Fruit fly (Drosophila melanogaster): ENCODE results near the gene CG13280.

The CG13280 gene

DNA sequence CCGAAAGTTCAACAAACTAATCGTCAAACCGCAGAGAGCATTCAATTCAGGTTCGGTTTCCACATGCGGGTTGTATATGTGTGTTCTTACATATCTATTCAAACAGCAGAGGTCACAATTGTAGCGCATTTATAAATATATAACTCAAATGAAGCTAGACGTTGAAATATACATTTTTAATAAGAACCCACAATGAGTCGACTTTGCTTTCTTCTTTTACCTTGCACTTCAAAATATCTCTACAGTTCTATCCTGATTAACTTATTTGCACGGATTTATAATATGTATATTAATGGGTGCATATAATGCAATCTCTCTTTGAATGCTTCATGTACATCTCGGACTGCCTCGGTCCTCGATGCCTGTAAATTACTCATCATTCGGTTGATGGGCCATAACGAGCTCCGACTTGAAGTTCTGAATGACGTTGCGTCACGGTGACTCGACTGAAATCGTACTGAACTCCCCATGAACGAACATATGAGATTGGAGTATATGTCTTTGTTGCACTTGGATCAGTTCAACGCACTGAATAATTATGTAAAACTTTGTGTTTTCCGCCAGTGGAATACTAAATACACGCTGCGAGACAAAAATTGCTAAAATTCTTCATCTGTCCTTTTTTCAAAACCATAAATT lies 2.4 kb downstream of the CG13280 start (continued):
- TF ChIP-seq Nf-YB (GFP tag; optimal IDR thresholded peaks at IDR 0.05) (peak; percentile 30), az2 (GFP tag; optimal IDR thresholded peaks at IDR 0.05) (peak; percentile 40), usp (GFP tag; optimal IDR thresholded peaks at IDR 0.05) (no peak), CG5180 (GFP tag; optimal IDR thresholded peaks at IDR 0.05) (peak; percentile 19), emc (GFP tag; optimal IDR thresholded peaks at IDR 0.05) (no peak), crol (GFP tag; IDR thresholded peaks at IDR 0.05) (no peak), pan (optimal IDR thresholded peaks at IDR 0.05) (no peak), pan (GFP tag; optimal IDR thresholded peaks at IDR 0.05 in 1 of 2, IDR thresholded peaks at IDR 0.05 in 1 of 2) (no peak), Neu2 (GFP tag; optimal IDR thresholded peaks at IDR 0.05; ENCODE audit: borderline replicate concordance) (no peak), mirr (GFP tag; optimal IDR thresholded peaks at IDR 0.05) (no peak), CG1647 (GFP tag; optimal IDR thresholded peaks at IDR 0.05) (no peak), HmgD (GFP tag; optimal IDR thresholded peaks at IDR 0.05) (no peak), CG32772 (GFP tag; IDR thresholded peaks at IDR 0.05) (peak; percentile 35; the same call in 1 of the 2 replicates), CG7963 (GFP tag; IDR thresholded peaks at IDR 0.05; ENCODE audit: partially characterized antibody) (no peak), Ets97D (GFP tag; optimal IDR thresholded peaks at IDR 0.05) (no peak), CG2120 (GFP tag; optimal IDR thresholded peaks at IDR 0.05) (no peak), HLH54F (GFP tag; optimal IDR thresholded peaks at IDR 0.05) (no peak), CG13894 (tag; optimal IDR thresholded peaks at IDR 0.05) (no peak), CG7786 (GFP tag; optimal IDR thresholded peaks at IDR 0.05) (no peak), Tbp (GFP tag; optimal IDR thresholded peaks at IDR 0.05) (no peak), ara (GFP tag; IDR thresholded peaks at IDR 0.05) (no peak), Med (GFP tag) (peak; percentile 46), NfI (GFP tag; optimal IDR thresholded peaks at IDR 0.05) (peak; percentile 21), hbn (GFP tag; IDR thresholded peaks at IDR 0.05; ENCODE audit: partially characterized antibody) (no peak), CG14710 (tag; optimal IDR thresholded peaks at IDR 0.05) (peak; percentile 43), gce (GFP tag; IDR thresholded peaks at IDR 0.05) (no peak), Awh (GFP tag; IDR thresholded peaks at IDR 0.05) (no peak), Bdp1 (GFP tag; optimal IDR thresholded peaks at IDR 0.05) (no peak), nom (GFP tag; optimal IDR thresholded peaks at IDR 0.05) (peak; percentile 42), CG2116 (GFP tag; optimal IDR thresholded peaks at IDR 0.05) (no peak), Doc3 (GFP tag; IDR thresholded peaks at IDR 0.05; ENCODE audit: partially characterized antibody) (no peak), CG9215 (GFP tag; IDR thresholded peaks at IDR 0.05) (no peak), Hmr (GFP tag; optimal IDR thresholded peaks at IDR 0.05) (no peak), CG34376 (GFP tag; optimal IDR thresholded peaks at IDR 0.05) (no peak), ato (GFP tag; IDR thresholded peaks at IDR 0.05; ENCODE audit: partially characterized antibody) (no peak), CG13624 (GFP tag; optimal IDR thresholded peaks at IDR 0.05) (no peak), bowl (GFP tag; IDR thresholded peaks at IDR 0.05) (no peak), CG2678 (tag; optimal IDR thresholded peaks at IDR 0.05) (peak; percentile 45), ATbp (GFP tag; optimal IDR thresholded peaks at IDR 0.05) (peak; percentile 46), Mad (GFP tag; optimal IDR thresholded peaks at IDR 0.05) (no peak), CG14441 (GFP tag; IDR thresholded peaks at IDR 0.05) (no peak), CG1792 (GFP tag; optimal IDR thresholded peaks at IDR 0.05) (no peak), run (tag; optimal IDR thresholded peaks at IDR 0.05) (peak; percentile 42), tin (GFP tag; optimal IDR thresholded peaks at IDR 0.05) (peak; percentile 8), CG14050 (GFP tag; IDR thresholded peaks at IDR 0.05) (no peak), CG16779 (GFP tag; IDR thresholded peaks at IDR 0.05) (no peak), oc (tag; optimal IDR thresholded peaks at IDR 0.05) (no peak), seq (GFP tag; IDR thresholded peaks at IDR 0.05) (no peak), Usf (GFP tag; optimal IDR thresholded peaks at IDR 0.05) (no peak), CG11560 (tag; IDR thresholded peaks at IDR 0.05) (no peak), corto (GFP tag; optimal IDR thresholded peaks at IDR 0.05) (no peak)

Data from whole organism, embryonic.